Worm (Caenorhabditis elegans) whole organism, young adult: Measurements from ENCODE around the gene rps-9.

Experiments
- B0019.2 ChIP-seq: fragments of 200-800 bp; sonication (Bioruptor generic); conservative IDR thresholded peaks from 2 replicates; pipeline ENCODE4 v1.3.6; 2022; ENCODE audit warnings: missing genetic modification reagents, missing genetic modification characterization, missing compliant biosample characterization
- B0261.1 ChIP-seq: sonication (generic microtip); optimal IDR thresholded peaks from 2 replicates; lab custom pipeline; 2016; ENCODE audit warnings: mild to moderate bottlenecking, missing genetic modification characterization, moderate library complexity, missing compliant biosample characterization
- C17E4.6 ChIP-seq: fragments of 200-800 bp; sonication (Bioruptor generic); IDR thresholded peaks from 2 replicates; pipeline ENCODE4 v1.3.6; 2022; ENCODE audit warnings: missing genetic modification reagents, missing genetic modification characterization, missing compliant biosample characterization
- D2030.7 ChIP-seq: fragments of 200-800 bp; sonication (Bioruptor generic); IDR thresholded peaks from 2 replicates; pipeline ENCODE4 v1.3.6; 2022; ENCODE audit warnings: missing genetic modification reagents, missing genetic modification characterization, missing compliant biosample characterization
- F23B12.7 ChIP-seq: sonication (generic microtip); optimal IDR thresholded peaks from 2 replicates; lab custom pipeline; 2017; ENCODE audit warnings: missing genetic modification characterization, mild to moderate bottlenecking, missing compliant biosample characterization, antibody characterized with exemption, moderate library complexity; ENCODE audit not compliant: insufficient read depth
- F33H1.4 ChIP-seq: fragments of 200-800 bp; sonication (Bioruptor generic); IDR thresholded peaks from 2 replicates; pipeline ENCODE4 v1.3.6; 2022; ENCODE audit warnings: missing genetic modification reagents, missing genetic modification characterization, missing compliant biosample characterization
- F39B2.1 ChIP-seq: fragments of 200-800 bp; sonication (Bioruptor generic); IDR thresholded peaks from 2 replicates; pipeline ENCODE4 v1.3.6; 2022; ENCODE audit warnings: missing genetic modification reagents, missing genetic modification characterization, missing compliant biosample characterization
- F49E8.2 ChIP-seq: sonication (generic microtip); optimal IDR thresholded peaks from 3 replicates; lab custom pipeline; 2017; ENCODE audit warnings: missing genetic modification characterization, mild to moderate bottlenecking, missing compliant biosample characterization, antibody characterized with exemption, moderate library complexity; ENCODE audit not compliant: insufficient read depth
- F57A8.1 ChIP-seq: fragments of 200-800 bp; sonication (Bioruptor generic); optimal IDR thresholded peaks from 2 replicates; lab custom pipeline; 2018; ENCODE audit warnings: mild to moderate bottlenecking, missing genetic modification characterization, moderate library complexity, missing compliant biosample characterization
- T26A5.8 ChIP-seq: sonication (generic microtip); optimal IDR thresholded peaks from 2 replicates; lab custom pipeline; 2016; ENCODE audit warnings: missing genetic modification characterization, missing compliant biosample characterization
- Y53G8AR.9 ChIP-seq: fragments of 200-800 bp; sonication (Bioruptor generic); conservative IDR thresholded peaks from 2 replicates; pipeline ENCODE4 v1.3.6; 2022; ENCODE audit warnings: missing genetic modification reagents, missing genetic modification characterization, missing compliant biosample characterization
- Y79H2A.3 ChIP-seq: fragments of 200-800 bp; sonication (Bioruptor generic); conservative IDR thresholded peaks from 2 replicates; pipeline ENCODE4 v1.3.6; 2022; ENCODE audit warnings: missing genetic modification reagents, missing genetic modification characterization, missing compliant biosample characterization
- Y95B8A.8 ChIP-seq: fragments of 200-800 bp; sonication (Bioruptor generic); IDR thresholded peaks from 2 replicates; pipeline ENCODE4 v1.3.6; 2022; ENCODE audit warnings: missing genetic modification reagents, missing genetic modification characterization, missing compliant biosample characterization
- akir-1 ChIP-seq: fragments of 200-800 bp; sonication (Bioruptor generic); optimal IDR thresholded peaks from 2 replicates; lab custom pipeline; 2018; ENCODE audit warnings: mild to moderate bottlenecking, missing genetic modification characterization, moderate library complexity, missing compliant biosample characterization
- athp-1 ChIP-seq: sonication (generic microtip); optimal IDR thresholded peaks from 2 replicates; lab custom pipeline; 2017; ENCODE audit warnings: mild to moderate bottlenecking, missing genetic modification characterization, missing compliant biosample characterization
- attf-5 ChIP-seq: fragments of 200-800 bp; sonication (Bioruptor generic); optimal IDR thresholded peaks from 2 replicates; lab custom pipeline; 2018; ENCODE audit warnings: mild to moderate bottlenecking, missing genetic modification characterization, missing compliant biosample characterization
- bed-2 ChIP-seq: fragments of 200-800 bp; sonication (Bioruptor generic); IDR thresholded peaks from 2 replicates; pipeline ENCODE4 v1.3.6; 2022; ENCODE audit warnings: missing genetic modification reagents, missing genetic modification characterization, missing compliant biosample characterization
- ceh-27 ChIP-seq: fragments of 200-800 bp; sonication (Bioruptor generic); optimal IDR thresholded peaks from 2 replicates; lab custom pipeline; 2018; ENCODE audit warnings: mild to moderate bottlenecking, missing genetic modification characterization, moderate library complexity, missing compliant biosample characterization
- die-1 ChIP-seq: sonication (generic microtip); optimal IDR thresholded peaks from 2 replicates; lab custom pipeline; 2016; ENCODE audit warnings: missing genotype, mild to moderate bottlenecking, missing genetic modification characterization, missing compliant biosample characterization
- dox-1 ChIP-seq: fragments of 200-800 bp; sonication (Bioruptor generic); IDR thresholded peaks from 2 replicates; pipeline ENCODE4 v1.3.6; 2022; ENCODE audit warnings: missing genetic modification reagents, missing genetic modification characterization, missing compliant biosample characterization
- dpff-1 ChIP-seq: sonication (generic microtip); optimal IDR thresholded peaks from 2 replicates; lab custom pipeline; 2017; ENCODE audit warnings: mild to moderate bottlenecking, missing genetic modification characterization, missing compliant biosample characterization
- efl-1 ChIP-seq: fragments of 150-350 bp; optimal IDR thresholded peaks from 2 replicates; lab custom pipeline; 2014; ENCODE audit warnings: missing biosample characterization, missing genetic modification reagents, missing genetic modification characterization
- egrh-3 ChIP-seq: fragments of 200-800 bp; sonication (Bioruptor generic); IDR thresholded peaks from 2 replicates; pipeline ENCODE4 v1.3.6; 2022; ENCODE audit warnings: missing genetic modification reagents, missing genetic modification characterization, missing compliant biosample characterization
- ekl-4 ChIP-seq: fragments of 200-800 bp; sonication (Bioruptor generic); IDR thresholded peaks from 2 replicates; pipeline ENCODE4 v1.3.6; 2022; ENCODE audit warnings: missing genetic modification reagents, missing genetic modification characterization, missing compliant biosample characterization
- hmg-1.2 ChIP-seq: fragments of 200-800 bp; sonication (Bioruptor generic); IDR thresholded peaks from 2 replicates; pipeline ENCODE4 v1.3.6; 2022; ENCODE audit warnings: missing genetic modification reagents, missing genetic modification characterization, missing compliant biosample characterization
- hmg-20 ChIP-seq: fragments of 200-800 bp; sonication (Bioruptor generic); IDR thresholded peaks from 2 replicates; pipeline ENCODE4 v1.3.6; 2022; ENCODE audit warnings: missing genetic modification reagents, missing genetic modification characterization, missing compliant biosample characterization
- hrde-1 ChIP-seq: sonication (generic microtip); optimal IDR thresholded peaks from 2 replicates; lab custom pipeline; 2016; ENCODE audit warnings: missing genetic modification characterization, mild to moderate bottlenecking, missing compliant biosample characterization, moderate library complexity, missing genotype, missing genetic modification reagents, borderline replicate concordance
- lin-26 ChIP-seq: fragments of 200-800 bp; sonication (Bioruptor generic); IDR thresholded peaks from 2 replicates; pipeline ENCODE4 v1.3.6; 2022; ENCODE audit warnings: missing genetic modification reagents, missing genetic modification characterization, missing compliant biosample characterization
- lin-35 ChIP-seq, 3 experiments: fragments of 150-350 bp in 2 of 3; sonication (generic microtip) in 1 of 3; optimal IDR thresholded peaks; 2 replicates each; lab custom pipeline; 2014 to 2018; ENCODE audit warnings: missing biosample characterization in 3 of 3, missing genetic modification characterization in 3 of 3, missing genetic modification reagents in 3 of 3
- lin-54 ChIP-seq: fragments of 200-800 bp; sonication (Bioruptor generic); optimal IDR thresholded peaks from 2 replicates; lab custom pipeline; 2018; ENCODE audit warnings: mild to moderate bottlenecking, missing genetic modification characterization, missing compliant biosample characterization
- madf-3 ChIP-seq: fragments of 200-800 bp; sonication (Bioruptor generic); IDR thresholded peaks from 2 replicates; pipeline ENCODE4 v1.3.6; 2022; ENCODE audit warnings: missing genetic modification reagents, missing genetic modification characterization, missing compliant biosample characterization
- madf-6 ChIP-seq: fragments of 200-800 bp; sonication (Bioruptor generic); IDR thresholded peaks from 2 replicates; pipeline ENCODE4 v1.3.6; 2022; ENCODE audit warnings: missing genetic modification reagents, missing genetic modification characterization, missing compliant biosample characterization
- madf-8 ChIP-seq: fragments of 200-800 bp; sonication (Bioruptor generic); conservative IDR thresholded peaks from 2 replicates; pipeline ENCODE4 v1.3.6; 2022; ENCODE audit warnings: missing genetic modification reagents, missing genetic modification characterization, missing compliant biosample characterization
- nfya-1 ChIP-seq: sonication (generic microtip); optimal IDR thresholded peaks from 2 replicates; lab custom pipeline; 2017; ENCODE audit warnings: antibody characterized with exemption, missing compliant biosample characterization, missing genetic modification characterization, borderline replicate concordance; ENCODE audit not compliant: insufficient read depth
- nhr-120 ChIP-seq: fragments of 200-800 bp; sonication (Bioruptor generic); IDR thresholded peaks from 2 replicates; pipeline ENCODE4 v1.3.6; 2022; ENCODE audit warnings: missing genetic modification characterization, missing compliant biosample characterization
- nhr-179 ChIP-seq: sonication (generic microtip); optimal IDR thresholded peaks from 2 replicates; lab custom pipeline; 2016; ENCODE audit warnings: mild to moderate bottlenecking, missing genetic modification characterization, missing compliant biosample characterization
- nhr-27 ChIP-seq: fragments of 200-800 bp; sonication (Bioruptor generic); optimal IDR thresholded peaks from 2 replicates; lab custom pipeline; 2018; ENCODE audit warnings: mild to moderate bottlenecking, missing genetic modification characterization, moderate library complexity, missing compliant biosample characterization
- pbrm-1 ChIP-seq: fragments of 200-800 bp; sonication (Bioruptor generic); IDR thresholded peaks from 2 replicates; pipeline ENCODE4 v1.3.6; 2022; ENCODE audit warnings: missing genetic modification reagents, missing genetic modification characterization, missing compliant biosample characterization
- rcor-1 ChIP-seq: fragments of 200-800 bp; sonication (Bioruptor generic); IDR thresholded peaks from 2 replicates; pipeline ENCODE4 v1.3.6; 2022; ENCODE audit warnings: missing genetic modification reagents, missing genetic modification characterization, missing compliant biosample characterization
- repo-1 ChIP-seq: sonication (generic microtip); optimal IDR thresholded peaks from 2 replicates; lab custom pipeline; 2017; ENCODE audit warnings: mild to moderate bottlenecking, missing genetic modification characterization, missing compliant biosample characterization
- snpc-1.1 ChIP-seq: sonication (generic microtip); optimal IDR thresholded peaks from 2 replicates; lab custom pipeline; 2017; ENCODE audit warnings: missing genetic modification characterization, mild to moderate bottlenecking, missing compliant biosample characterization, antibody characterized with exemption, moderate library complexity, missing genotype, missing genetic modification reagents; ENCODE audit not compliant: insufficient read depth
- snpc-1.3 ChIP-seq: sonication (generic microtip); optimal IDR thresholded peaks from 2 replicates; lab custom pipeline; 2017; ENCODE audit warnings: missing genetic modification characterization, mild to moderate bottlenecking, missing compliant biosample characterization, antibody characterized with exemption, moderate library complexity, missing genotype, missing genetic modification reagents; ENCODE audit not compliant: insufficient read depth
- tbp1 ChIP-seq: fragments of 200-800 bp; sonication (Bioruptor generic); optimal IDR thresholded peaks from 2 replicates; lab custom pipeline; 2018; ENCODE audit warnings: mild to moderate bottlenecking, missing genetic modification characterization, missing compliant biosample characterization
- zfh-2 ChIP-seq: fragments of 200-800 bp; sonication (Bioruptor generic); conservative IDR thresholded peaks from 2 replicates; pipeline ENCODE4 v1.3.6; 2022; ENCODE audit warnings: missing genetic modification reagents, missing genetic modification characterization, missing compliant biosample characterization
- zim-3 ChIP-seq: sonication (generic microtip); optimal IDR thresholded peaks from 2 replicates; lab custom pipeline; 2017; ENCODE audit warnings: mild to moderate bottlenecking, missing genetic modification characterization, moderate library complexity, missing compliant biosample characterization
- ztf-6 ChIP-seq: fragments of 200-800 bp; sonication (Bioruptor generic); IDR thresholded peaks from 2 replicates; pipeline ENCODE4 v1.3.6; 2022; ENCODE audit warnings: missing genetic modification reagents, missing genetic modification characterization, missing compliant biosample characterization

rps-9 gene

DNA sequence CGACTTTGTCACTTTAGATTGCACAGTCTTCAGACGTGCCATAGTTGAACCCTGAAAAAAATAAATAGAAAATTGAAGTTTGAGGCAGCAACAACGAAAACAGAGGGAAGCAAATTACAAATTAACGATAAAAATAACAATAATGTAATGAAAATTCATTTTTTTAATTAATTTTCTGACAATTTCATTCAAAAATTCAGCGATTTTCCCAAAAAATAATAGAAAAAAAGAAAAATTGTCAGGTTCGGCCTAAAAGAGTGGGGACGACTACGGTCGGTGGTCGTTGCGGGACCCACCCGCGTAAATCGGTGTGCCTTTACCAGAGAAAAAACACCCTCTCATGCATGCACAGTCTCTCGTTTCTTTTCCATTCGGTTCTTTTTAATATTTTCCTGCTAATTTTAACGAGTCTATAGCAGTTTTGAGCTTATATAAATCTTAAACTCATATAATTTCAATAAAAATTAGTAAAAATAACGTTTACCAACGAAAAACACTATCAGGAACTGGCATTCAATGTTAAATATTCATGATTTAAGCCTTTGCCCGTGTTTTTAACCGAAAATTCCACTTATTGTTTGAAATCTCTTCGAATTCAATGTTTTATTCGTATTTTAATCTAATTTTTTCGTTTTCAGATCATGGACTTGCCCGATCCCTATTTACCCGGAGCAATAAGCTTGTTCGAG lies at the start of gene rps-9, which contains the start of gene lsm-1:
TSS of gene rps-9 (minus strand) at position 51 of the 689 bp plus-strand sequence.
TSS of gene lsm-1 (plus strand) at position 639 of the 689 bp plus-strand sequence.
- no peak for TF ChIP-seq nhr-179 (tag; lab: Kevin White, UChicago)
- no peak for TF ChIP-seq die-1
- TF ChIP-seq C17E4.6 = no peak
- TF ChIP-seq dpff-1 (tag; lab: Kevin White, UChicago) = no peak
- TF ChIP-seq ekl-4 (GFP tag; lab: Robert Waterston, UW) = no peak
- no peak for TF ChIP-seq zfh-2 (GFP tag; lab: Robert Waterston, UW)
- TF ChIP-seq B0019.2 (GFP tag; lab: Robert Waterston, UW) = no peak
- peak; percentile 57; the same call in 1 of the 2 replicates for TF ChIP-seq dox-1 (GFP tag; lab: Robert Waterston, UW)
- no peak for TF ChIP-seq hmg-20 (GFP tag; lab: Robert Waterston, UW)
- TF ChIP-seq tbp1 (GFP tag; lab: Kevin White, UChicago) = peak; percentile 36
- TF ChIP-seq F49E8.2 = peak; percentile 33
- no peak for TF ChIP-seq nhr-27 (tag; lab: Kevin White, UChicago)
- TF ChIP-seq snpc-1.1 (tag; lab: Kevin White, UChicago) = peak; percentile 8
- peak; percentile 6; the same call in 1 of the 2 replicates for TF ChIP-seq pbrm-1
- TF ChIP-seq ceh-27 = no peak
- TF ChIP-seq madf-3 (GFP tag; lab: Robert Waterston, UW) = 0 out of 2 replicates have a peak, but pooled peaks have one; percentile 28
- TF ChIP-seq F33H1.4 (GFP tag; lab: Robert Waterston, UW) = peak; percentile 94
- no peak for TF ChIP-seq zim-3 (tag; lab: Kevin White, UChicago)
- peak; percentile 97 for TF ChIP-seq hmg-1.2 (GFP tag; lab: Robert Waterston, UW)
- TF ChIP-seq madf-8 (GFP tag; lab: Robert Waterston, UW) = 0 out of 2 replicates have a peak, but pooled peaks have one; percentile 19
- no peak for TF ChIP-seq bed-2 (GFP tag; lab: Robert Waterston, UW)
- TF ChIP-seq repo-1 (tag; lab: Kevin White, UChicago) = no peak
- TF ChIP-seq rcor-1 (GFP tag; lab: Robert Waterston, UW) = 0 out of 2 replicates have a peak, but pooled peaks have one; percentile 16
- TF ChIP-seq B0261.1 (tag; lab: Kevin White, UChicago) = no peak
- peak; percentile 83 for TF ChIP-seq F23B12.7 (tag; lab: Kevin White, UChicago)
- TF ChIP-seq snpc-1.3 = peak; percentile 10
- TF ChIP-seq D2030.7 = peak; percentile 63
- no peak for TF ChIP-seq Y53G8AR.9 (GFP tag; lab: Robert Waterston, UW)
- no peak for TF ChIP-seq F57A8.1 (GFP tag; lab: Kevin White, UChicago)
- TF ChIP-seq egrh-3 = no peak
- TF ChIP-seq lin-26 (GFP tag; lab: Robert Waterston, UW) = no peak
- no peak for TF ChIP-seq F39B2.1 (GFP tag; lab: Robert Waterston, UW)
- peak; percentile 46 for TF ChIP-seq efl-1
- no peak for TF ChIP-seq T26A5.8 (tag; lab: Kevin White, UChicago)
- TF ChIP-seq athp-1 = no peak
- peak in 1 of 3 experiments; percentile 31 for TF ChIP-seq lin-35 (GFP tag; optimal IDR thresholded peaks at IDR 0.05; lab: Kevin White, UChicago)
- no peak for TF ChIP-seq akir-1 (GFP tag; lab: Kevin White, UChicago)
- TF ChIP-seq nhr-120 = no peak
- no peak for TF ChIP-seq hrde-1 (tag; lab: Kevin White, UChicago)
- TF ChIP-seq Y95B8A.8 (GFP tag; lab: Robert Waterston, UW) = no peak
- TF ChIP-seq lin-54 (GFP tag; lab: Kevin White, UChicago) = peak; percentile 40
- TF ChIP-seq ztf-6 (GFP tag; lab: Robert Waterston, UW) = no peak
- TF ChIP-seq nfya-1 (tag; lab: Kevin White, UChicago) = no peak
- peak; percentile 65 for TF ChIP-seq madf-6 (GFP tag; lab: Robert Waterston, UW)
- no peak for TF ChIP-seq Y79H2A.3
- TF ChIP-seq attf-5 = peak; percentile 42
